Fruit fly (Drosophila melanogaster) whole organism, embryonic: ENCODE data around the gene Efr.

Experiments used
- CG10147 ChIP-seq: fragments of 200-800 bp; sonication (Bioruptor generic); optimal IDR thresholded peaks from 2 replicates; lab custom pipeline; 2019; ENCODE audit warnings: missing biosample characterization, mild to moderate bottlenecking, missing genetic modification characterization, moderate library complexity
- CG11456 ChIP-seq: fragments of 200-800 bp; sonication (Bioruptor generic); IDR thresholded peaks from 3 replicates; pipeline ENCODE4 v1.3.6; 2022; ENCODE audit warnings: missing biosample characterization, missing genetic modification characterization
- CG11723 ChIP-seq: fragments of 200-800 bp; sonication (Bioruptor generic); optimal IDR thresholded peaks from 2 replicates; lab custom pipeline; 2017; ENCODE audit warnings: missing biosample characterization, mild to moderate bottlenecking, missing genetic modification characterization
- CG12299 ChIP-seq: fragments of 200-800 bp; sonication (Bioruptor generic); optimal IDR thresholded peaks from 2 replicates; lab custom pipeline; 2018; ENCODE audit warnings: missing biosample characterization, mild to moderate bottlenecking, missing genetic modification characterization
- CG12659 ChIP-seq: fragments of 200-800 bp; sonication (Bioruptor generic); optimal IDR thresholded peaks from 3 replicates; lab custom pipeline; 2017; ENCODE audit warnings: mild to moderate bottlenecking, missing biosample characterization, missing genetic modification reagents, missing genetic modification characterization
- CG13287 ChIP-seq: fragments of 200-800 bp; sonication (Bioruptor generic); IDR thresholded peaks from 2 replicates; pipeline ENCODE4 v1.3.6; 2022; ENCODE audit warnings: missing biosample characterization, missing genetic modification characterization; ENCODE audit not compliant: partially characterized antibody
- CG1603 ChIP-seq: fragments of 200-800 bp; sonication (Bioruptor generic); optimal IDR thresholded peaks from 2 replicates; lab custom pipeline; 2019; ENCODE audit warnings: missing biosample characterization, mild to moderate bottlenecking, missing genetic modification characterization, moderate library complexity
- CG16813 ChIP-seq: fragments of 200-800 bp; sonication (Bioruptor generic); IDR thresholded peaks from 3 replicates; pipeline ENCODE4 v1.3.6; 2022; ENCODE audit warnings: missing biosample characterization, missing genetic modification characterization; ENCODE audit not compliant: partially characterized antibody
- CG2129 ChIP-seq: fragments of 200-800 bp; sonication (Bioruptor generic); IDR thresholded peaks from 2 replicates; pipeline ENCODE4 v1.3.6; 2022; ENCODE audit warnings: missing biosample characterization, missing genetic modification characterization; ENCODE audit not compliant: partially characterized antibody
- CG2712 ChIP-seq: fragments of 200-800 bp; optimal IDR thresholded peaks from 3 replicates; lab custom pipeline; 2019; ENCODE audit warnings: missing biosample characterization, mild to moderate bottlenecking, missing genetic modification characterization, moderate library complexity
- CG30020 ChIP-seq: fragments of 200-800 bp; optimal IDR thresholded peaks from 2 replicates; lab custom pipeline; 2019; ENCODE audit warnings: missing biosample characterization, mild to moderate bottlenecking, missing genetic modification characterization, moderate library complexity
- CG31224 ChIP-seq: fragments of 200-800 bp; sonication (Bioruptor generic); IDR thresholded peaks from 2 replicates; pipeline ENCODE4 v1.3.6; 2022; ENCODE audit warnings: missing biosample characterization, missing genetic modification characterization
- CG34224 ChIP-seq: fragments of 200-800 bp; sonication (Bioruptor generic); IDR thresholded peaks from 3 replicates; pipeline ENCODE4 v1.3.6; 2022; ENCODE audit warnings: missing biosample characterization, missing genetic modification characterization; ENCODE audit not compliant: partially characterized antibody
- CG6689 ChIP-seq: fragments of 200-800 bp; sonication (Bioruptor generic); IDR thresholded peaks from 2 replicates; pipeline ENCODE4 v1.3.6; 2022; ENCODE audit warnings: missing biosample characterization, missing genetic modification characterization
- CG7271 ChIP-seq: fragments of 200-800 bp; sonication (Bioruptor generic); optimal IDR thresholded peaks from 2 replicates; lab custom pipeline; 2018; ENCODE audit warnings: missing biosample characterization, mild to moderate bottlenecking, missing genetic modification characterization, moderate library complexity
- CG7928 ChIP-seq: fragments of 200-800 bp; sonication (Bioruptor generic); optimal IDR thresholded peaks from 2 replicates; lab custom pipeline; 2017; ENCODE audit warnings: missing biosample characterization, mild to moderate bottlenecking, missing genetic modification characterization
- CG8359 ChIP-seq: fragments of 200-800 bp; sonication (Bioruptor generic); optimal IDR thresholded peaks from 2 replicates; lab custom pipeline; 2017; ENCODE audit warnings: missing biosample characterization, mild to moderate bottlenecking, missing genetic modification characterization, borderline replicate concordance
- Dp ChIP-seq: fragments of 200-800 bp; sonication (Bioruptor generic); optimal IDR thresholded peaks from 2 replicates; lab custom pipeline; 2018; ENCODE audit warnings: missing biosample characterization, mild to moderate bottlenecking, missing genetic modification characterization, moderate library complexity
- E2f1 ChIP-seq: fragments of 200-800 bp; sonication (Bioruptor generic); IDR thresholded peaks from 2 replicates; pipeline ENCODE4 v1.3.6; 2022; ENCODE audit warnings: missing biosample characterization, missing genetic modification characterization
- GATAe ChIP-seq: fragments of 200-800 bp; sonication (Bioruptor generic); conservative IDR thresholded peaks from 2 replicates; pipeline ENCODE4 v1.3.6; 2022; ENCODE audit warnings: missing biosample characterization, missing genetic modification characterization
- HLH4C ChIP-seq: fragments of 200-800 bp; sonication (Bioruptor generic); IDR thresholded peaks from 3 replicates; pipeline ENCODE4 v1.3.6; 2022; ENCODE audit warnings: missing biosample characterization, missing genetic modification characterization; ENCODE audit not compliant: partially characterized antibody
- Hmr ChIP-seq: fragments of 200-800 bp; sonication (Bioruptor generic); optimal IDR thresholded peaks from 3 replicates; lab custom pipeline; 2017; ENCODE audit warnings: mild to moderate bottlenecking, missing biosample characterization, missing genetic modification reagents, missing genetic modification characterization
- MBD-R2 ChIP-seq: fragments of 200-800 bp; sonication (Bioruptor generic); IDR thresholded peaks from 2 replicates; pipeline ENCODE4 v1.3.6; 2022; ENCODE audit warnings: missing biosample characterization, missing genetic modification characterization
- MESR4 ChIP-seq: fragments of 200-800 bp; sonication (Bioruptor generic); optimal IDR thresholded peaks from 2 replicates; lab custom pipeline; 2018; ENCODE audit warnings: missing biosample characterization, mild to moderate bottlenecking, missing genetic modification characterization, moderate library complexity
- Max ChIP-seq: fragments of 200-800 bp; sonication (Bioruptor generic); optimal IDR thresholded peaks from 2 replicates; lab custom pipeline; 2016; ENCODE audit warnings: missing biosample characterization, mild to moderate bottlenecking, missing genetic modification characterization
- Med ChIP-seq: fragments of 200-800 bp; sonication (Bioruptor generic); peaks from one replicate; lab custom pipeline; 2016; ENCODE audit warnings: missing biosample characterization, missing genetic modification characterization, mild to moderate bottlenecking, inconsistent platforms, moderate library complexity
- Nf-YC ChIP-seq: fragments of 200-800 bp; optimal IDR thresholded peaks from 3 replicates; lab custom pipeline; 2019; ENCODE audit warnings: missing biosample characterization, mild to moderate bottlenecking, missing genetic modification characterization, moderate library complexity
- Scr ChIP-seq: fragments of 200-800 bp; sonication (Bioruptor generic); IDR thresholded peaks from 2 replicates; pipeline ENCODE4 v1.3.6; 2022; ENCODE audit warnings: missing biosample characterization, missing genetic modification characterization; ENCODE audit not compliant: partially characterized antibody
- amos ChIP-seq: fragments of 200-800 bp; sonication (Bioruptor generic); IDR thresholded peaks from 2 replicates; pipeline ENCODE4 v1.3.6; 2022; ENCODE audit warnings: missing biosample characterization, missing genetic modification characterization; ENCODE audit not compliant: partially characterized antibody
- btn ChIP-seq: fragments of 200-800 bp; sonication (Bioruptor generic); optimal IDR thresholded peaks from 2 replicates; lab custom pipeline; 2016; ENCODE audit warnings: missing biosample characterization, missing genetic modification characterization
- croc ChIP-seq: fragments of 200-800 bp; sonication (Bioruptor generic); conservative IDR thresholded peaks from 3 replicates; pipeline ENCODE4 v1.3.6; 2022; ENCODE audit warnings: missing biosample characterization, missing genetic modification characterization
- dati ChIP-seq: fragments of 200-800 bp; sonication (Bioruptor generic); IDR thresholded peaks from 2 replicates; pipeline ENCODE4 v1.3.6; 2022; ENCODE audit warnings: missing biosample characterization, missing genetic modification characterization
- fd102C ChIP-seq: fragments of 200-800 bp; sonication (Bioruptor generic); optimal IDR thresholded peaks from 2 replicates; lab custom pipeline; 2018; ENCODE audit warnings: missing biosample characterization, mild to moderate bottlenecking, missing genetic modification characterization, moderate library complexity
- fd3F ChIP-seq: fragments of 200-800 bp; sonication (Bioruptor generic); optimal IDR thresholded peaks from 2 replicates; lab custom pipeline; 2018; ENCODE audit warnings: missing biosample characterization, mild to moderate bottlenecking, missing genetic modification characterization, moderate library complexity
- gro ChIP-seq: fragments of 200-800 bp; sonication (Bioruptor generic); optimal IDR thresholded peaks from 2 replicates; lab custom pipeline; 2016; ENCODE audit warnings: missing biosample characterization, missing genetic modification characterization
- ham ChIP-seq: fragments of 200-800 bp; sonication (Bioruptor generic); IDR thresholded peaks from 2 replicates; pipeline ENCODE4 v1.3.6; 2022; ENCODE audit warnings: missing biosample characterization, missing genetic modification characterization
- hb ChIP-seq: fragments of 200-800 bp; sonication (Bioruptor generic); IDR thresholded peaks from 3 replicates; pipeline ENCODE4 v1.3.6; 2022; ENCODE audit warnings: missing biosample characterization, missing genetic modification characterization; ENCODE audit not compliant: partially characterized antibody
- hbn ChIP-seq: fragments of 200-800 bp; sonication (Bioruptor generic); IDR thresholded peaks from 2 replicates; pipeline ENCODE4 v1.3.6; 2022; ENCODE audit warnings: missing biosample characterization, missing genetic modification characterization; ENCODE audit not compliant: partially characterized antibody
- insv ChIP-seq, 2 experiments: fragments of 200-800 bp; sonication (Bioruptor generic); optimal IDR thresholded peaks; 3 replicates each; lab custom pipeline; 2016 to 2018; ENCODE audit warnings: missing biosample characterization in 2 of 2, missing genetic modification characterization in 2 of 2
- lab ChIP-seq: fragments of 200-800 bp; sonication (Bioruptor generic); optimal IDR thresholded peaks from 3 replicates; lab custom pipeline; 2017; ENCODE audit warnings: missing biosample characterization, missing genetic modification characterization, mild to moderate bottlenecking, moderate library complexity, missing genetic modification reagents
- lilli ChIP-seq: fragments of 200-800 bp; sonication (Bioruptor generic); optimal IDR thresholded peaks from 3 replicates; lab custom pipeline; 2016; ENCODE audit warnings: missing biosample characterization, missing genetic modification characterization
- maf-S ChIP-seq: fragments of 200-800 bp; sonication (Bioruptor generic); optimal IDR thresholded peaks from 2 replicates; lab custom pipeline; 2016; ENCODE audit warnings: missing biosample characterization, missing genetic modification characterization
- pb ChIP-seq: fragments of 200-800 bp; sonication (Bioruptor generic); optimal IDR thresholded peaks from 3 replicates; lab custom pipeline; 2016; ENCODE audit warnings: missing biosample characterization, missing genetic modification characterization
- pzg ChIP-seq: fragments of 200-800 bp; sonication (Bioruptor generic); optimal IDR thresholded peaks from 3 replicates; lab custom pipeline; 2018; ENCODE audit warnings: missing biosample characterization, mild to moderate bottlenecking, missing genetic modification characterization, moderate library complexity
- row ChIP-seq: fragments of 200-800 bp; sonication (Bioruptor generic); IDR thresholded peaks from 3 replicates; pipeline ENCODE4 v1.3.6; 2022; ENCODE audit warnings: missing biosample characterization, missing genetic modification characterization
- run ChIP-seq: fragments of 200-800 bp; sonication (Bioruptor generic); optimal IDR thresholded peaks from 3 replicates; lab custom pipeline; 2018; ENCODE audit warnings: missing biosample characterization, mild to moderate bottlenecking, missing genetic modification characterization
- sna ChIP-seq: fragments of 200-800 bp; sonication (Bioruptor generic); IDR thresholded peaks from 2 replicates; pipeline ENCODE4 v1.3.6; 2022; ENCODE audit warnings: missing biosample characterization, missing genetic modification characterization; ENCODE audit not compliant: partially characterized antibody
- trem ChIP-seq: fragments of 200-800 bp; optimal IDR thresholded peaks from 3 replicates; lab custom pipeline; 2019; ENCODE audit warnings: missing biosample characterization, mild to moderate bottlenecking, missing genetic modification characterization, moderate library complexity
- zen2 ChIP-seq: fragments of 200-800 bp; sonication (Bioruptor generic); IDR thresholded peaks from 3 replicates; pipeline ENCODE4 v1.3.6; 2022; ENCODE audit warnings: missing biosample characterization, missing genetic modification characterization; ENCODE audit not compliant: partially characterized antibody

The Efr gene

DNA sequence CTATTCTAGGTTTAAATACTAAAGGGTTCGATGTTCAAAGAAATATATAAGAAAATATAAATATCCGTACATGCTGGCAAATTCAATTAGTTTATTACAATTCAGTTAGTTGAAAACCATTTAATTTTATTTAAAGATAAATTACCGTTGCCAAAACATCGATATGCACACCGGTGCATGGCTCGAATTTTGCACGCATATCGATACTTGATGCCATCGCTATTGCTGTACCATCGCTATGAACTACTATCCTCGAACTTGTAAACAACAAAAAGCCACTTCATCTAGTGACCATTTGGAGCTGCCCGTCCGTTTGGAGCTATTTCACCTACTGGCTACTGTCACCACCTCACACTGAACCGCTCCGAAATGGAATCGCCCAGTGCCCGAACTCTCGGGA lies 41.1 kb downstream of the Efr start, which contains the start of gene Josd (continued):
- peak; percentile 83 for TF ChIP-seq row (GFP tag; lab: Robert Waterston, UW)
- peak; percentile 15 for TF ChIP-seq Dp (GFP tag; lab: Kevin White, UChicago)
- peak; percentile 6 for TF ChIP-seq trem (tag; lab: Kevin White, UChicago)
- peak; percentile 87 for TF ChIP-seq hbn
- TF ChIP-seq CG6689: no peak
- no peak for TF ChIP-seq CG8359 (GFP tag; lab: Kevin White, UChicago)
- TF ChIP-seq Max (GFP tag; lab: Kevin White, UChicago): no peak
- no peak for TF ChIP-seq croc (GFP tag; lab: Robert Waterston, UW)
- no peak for TF ChIP-seq fd3F (GFP tag; lab: Kevin White, UChicago)
- peak; percentile 74 for TF ChIP-seq HLH4C (GFP tag; lab: Robert Waterston, UW)
- no peak for TF ChIP-seq maf-S (GFP tag; lab: Kevin White, UChicago)
- peak; percentile 7 for TF ChIP-seq CG30020 (tag; lab: Kevin White, UChicago)
- peak; percentile 24 for TF ChIP-seq MESR4 (GFP tag; lab: Kevin White, UChicago)
- no peak for TF ChIP-seq CG31224
- no peak for TF ChIP-seq btn (GFP tag; lab: Kevin White, UChicago)
- TF ChIP-seq hb (GFP tag; lab: Robert Waterston, UW): peak; percentile 76
- TF ChIP-seq Nf-YC (tag; lab: Kevin White, UChicago): peak; percentile 8
- peak; percentile 92 for TF ChIP-seq amos (GFP tag; lab: Robert Waterston, UW)
- no peak for TF ChIP-seq E2f1 (GFP tag; lab: Robert Waterston, UW)
- no peak for TF ChIP-seq CG11723
- no peak for TF ChIP-seq CG11456 (GFP tag; lab: Robert Waterston, UW)
- peak; percentile 71 for TF ChIP-seq MBD-R2 (GFP tag; lab: Robert Waterston, UW)
- TF ChIP-seq Scr (GFP tag; lab: Robert Waterston, UW): peak; percentile 86
- TF ChIP-seq lab (GFP tag; lab: Kevin White, UChicago): peak; percentile 1
- peak; percentile 85 for TF ChIP-seq CG16813 (GFP tag; lab: Robert Waterston, UW)
- TF ChIP-seq CG12659: peak; percentile 33
- peak; percentile 36 for TF ChIP-seq CG1603 (tag; lab: Kevin White, UChicago)
- no peak for TF ChIP-seq CG12299
- peak; percentile 72 for TF ChIP-seq zen2 (GFP tag; lab: Robert Waterston, UW)
- TF ChIP-seq gro (GFP tag; lab: Kevin White, UChicago): no peak
- peak; percentile 8 for TF ChIP-seq CG10147
- no peak for TF ChIP-seq CG7928 (GFP tag; lab: Kevin White, UChicago)
- TF ChIP-seq fd102C (GFP tag; lab: Kevin White, UChicago): no peak
- TF ChIP-seq CG2129 (GFP tag; lab: Robert Waterston, UW): peak; percentile 74; the same call in 1 of the 2 replicates
- no peak for TF ChIP-seq lilli (GFP tag; lab: Kevin White, UChicago)
- peak; percentile 69; the same call in 1 of the 2 replicates for TF ChIP-seq sna (GFP tag; lab: Robert Waterston, UW)
- TF ChIP-seq CG13287: peak; percentile 87
- peak; percentile 80 for TF ChIP-seq Med (GFP tag; lab: Kevin White, UChicago)
- peak; percentile 27 for TF ChIP-seq Hmr (GFP tag; lab: Kevin White, UChicago)
- TF ChIP-seq CG7271 (tag; lab: Kevin White, UChicago): no peak
- peak; percentile 85 for TF ChIP-seq CG34224
- no peak for TF ChIP-seq run
- TF ChIP-seq GATAe (GFP tag; lab: Robert Waterston, UW): no peak
- TF ChIP-seq ham (GFP tag; lab: Robert Waterston, UW): no peak
- TF ChIP-seq dati (GFP tag; lab: Robert Waterston, UW): no peak
- TF ChIP-seq pzg (GFP tag; lab: Kevin White, UChicago): peak; percentile 51
- peak; percentile 2 for TF ChIP-seq CG2712
- TF ChIP-seq pb (GFP tag; lab: Kevin White, UChicago): no peak
- no peak for TF ChIP-seq insv (GFP tag; optimal IDR thresholded peaks at IDR 0.05; lab: Kevin White, UChicago)
